Worm (Caenorhabditis elegans): ENCODE data around the gene F36H9.5.
A peak's percentile ranks its signal among the peaks of the same experiment; 100 is the strongest.

F36H9.5 gene

ce11 chrV:1743205-1743870 lies 38.5 kb downstream of the F36H9.5 start, which contains the start of gene nhr-256:
nhr-256 (plus strand) TSS chrV:1743771.
- TF ChIP-seq dmd-4 (tag; optimal IDR thresholded peaks at IDR 0.05) (no peak), F13H6.1 (tag; optimal IDR thresholded peaks at IDR 0.05) (peak; percentile 79), nhr-77 (tag; optimal IDR thresholded peaks at IDR 0.05) (no peak), nhr-237 (tag; optimal IDR thresholded peaks at IDR 0.05) (no peak), snpc-4 (tag; optimal IDR thresholded peaks at IDR 0.05) (peak; percentile 18), crh-2 (tag; optimal IDR thresholded peaks at IDR 0.05) (peak; percentile 78), blmp-1 (tag; optimal IDR thresholded peaks at IDR 0.05; ENCODE audit: insufficient read depth) (peak; percentile 84), C34F6.9 (tag; optimal IDR thresholded peaks at IDR 0.05) (peak; percentile 73), nhr-25 (tag; optimal IDR thresholded peaks at IDR 0.05) (peak; percentile 69), ztf-4 (tag; optimal IDR thresholded peaks at IDR 0.05) (no peak), ama-1 (optimal IDR thresholded peaks at IDR 0.05) (no peak), lin-11 (tag; optimal IDR thresholded peaks at IDR 0.05) (no peak), alr-1 (tag; optimal IDR thresholded peaks at IDR 0.05) (no peak), fos-1 (tag; optimal IDR thresholded peaks at IDR 0.05) (peak; percentile 87), mab-5 (tag; optimal IDR thresholded peaks at IDR 0.05) (peak; percentile 54), R02D3.7 (tag; optimal IDR thresholded peaks at IDR 0.05) (no peak), skn-1 (tag; optimal IDR thresholded peaks at IDR 0.05) (no peak), aly-2 (tag; optimal IDR thresholded peaks at IDR 0.05) (no peak), peb-1 (tag; optimal IDR thresholded peaks at IDR 0.05) (no peak), mbf-1 (tag; optimal IDR thresholded peaks at IDR 0.05) (no peak), unc-62 (GFP tag; optimal IDR thresholded peaks at IDR 0.05) (no peak), nhr-11 (tag; optimal IDR thresholded peaks at IDR 0.05) (no peak), sma-9 (GFP tag; optimal IDR thresholded peaks at IDR 0.05) (peak; percentile 90), sma-9 (tag; optimal IDR thresholded peaks at IDR 0.05) (no peak), sma-3 (GFP tag; optimal IDR thresholded peaks at IDR 0.05) (peak; percentile 64), unc-39 (tag; optimal IDR thresholded peaks at IDR 0.05) (no peak), elt-1 (tag; optimal IDR thresholded peaks at IDR 0.05) (no peak), ZK546.5 (tag; optimal IDR thresholded peaks at IDR 0.05) (no peak), lin-39 (tag; optimal IDR thresholded peaks at IDR 0.05) (no peak), sem-4 (tag; optimal IDR thresholded peaks at IDR 0.05) (peak; percentile 22), nhr-12 (tag; optimal IDR thresholded peaks at IDR 0.05) (no peak), mdl-1 (tag; optimal IDR thresholded peaks at IDR 0.05) (peak in 1 of 2 experiments; percentile 40), nhr-10 (tag; optimal IDR thresholded peaks at IDR 0.05) (no peak), nhr-129 (tag; optimal IDR thresholded peaks at IDR 0.05) (peak; percentile 69), ztf-1 (GFP tag; conservative IDR thresholded peaks at IDR 0.05) (no peak), ceh-16 (tag; optimal IDR thresholded peaks at IDR 0.05) (no peak), egl-27 (tag; optimal IDR thresholded peaks at IDR 0.05) (peak; percentile 52), unc-55 (GFP tag; optimal IDR thresholded peaks at IDR 0.05) (peak; percentile 80), nhr-21 (tag; optimal IDR thresholded peaks at IDR 0.05) (no peak), elt-3 (tag; optimal IDR thresholded peaks at IDR 0.05) (no peak), zag-1 (tag; optimal IDR thresholded peaks at IDR 0.05) (no peak), nhr-6 (tag; optimal IDR thresholded peaks at IDR 0.05) (peak; percentile 11), gmeb-1 (tag; optimal IDR thresholded peaks at IDR 0.05) (peak; percentile 64), lin-13 (GFP tag; optimal IDR thresholded peaks at IDR 0.05) (peak; percentile 44)

DNA sequence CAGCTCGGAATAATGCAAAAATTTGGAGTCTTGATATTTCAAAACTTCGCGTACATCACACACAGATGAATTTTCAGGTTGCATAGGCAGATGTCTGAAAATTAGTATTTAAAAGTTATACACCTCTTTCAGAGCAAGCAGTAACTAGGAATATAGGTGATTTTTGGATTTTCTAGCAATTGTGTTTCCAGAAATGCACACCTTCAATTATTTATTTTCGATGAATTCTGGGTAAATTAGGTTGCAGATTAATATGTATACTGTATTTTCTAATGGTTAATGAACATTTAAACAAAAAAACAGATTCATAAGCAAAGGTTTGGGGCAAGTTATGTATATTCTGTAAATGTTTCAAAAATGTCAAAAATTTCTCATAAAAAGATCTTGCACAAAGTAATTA lies 40.7 kb downstream of the F36H9.5 start, which contains the start of gene srab-25:
TSS of gene srab-25 (minus strand) at position 101 of the 400 bp plus-strand sequence.
- TF ChIP-seq gmeb-1 (tag; optimal IDR thresholded peaks at IDR 0.05), result no peak
- TF ChIP-seq lsy-2 (tag; optimal IDR thresholded peaks at IDR 0.05), result no peak
- no peak for TF ChIP-seq aly-2 (tag; optimal IDR thresholded peaks at IDR 0.05)
- no peak for TF ChIP-seq alr-1 (tag; optimal IDR thresholded peaks at IDR 0.05)
- no peak for TF ChIP-seq unc-55 (GFP tag; optimal IDR thresholded peaks at IDR 0.05)
- TF ChIP-seq ztf-1 (GFP tag; conservative IDR thresholded peaks at IDR 0.05), result no peak
- no peak for TF ChIP-seq ztf-11 (tag; optimal IDR thresholded peaks at IDR 0.05)
- no peak for TF ChIP-seq ceh-82 (tag; optimal IDR thresholded peaks at IDR 0.05)
- TF ChIP-seq blmp-1 (tag; optimal IDR thresholded peaks at IDR 0.05; ENCODE audit: insufficient read depth), result no peak
- no peak for TF ChIP-seq nhr-237 (tag; optimal IDR thresholded peaks at IDR 0.05)
